Fruit fly (Drosophila melanogaster) whole organism, embryonic: ENCODE results near the gene CG1607.

ENCODE experiments used
- ATbp ChIP-seq: fragments of 200-800 bp; sonication (Bioruptor generic); optimal IDR thresholded peaks from 2 replicates; lab custom pipeline; 2017; ENCODE audit warnings: missing biosample characterization, mild to moderate bottlenecking, missing genetic modification characterization, missing genetic modification reagents
- BEAF-32 ChIP-seq: fragments of 200-800 bp; sonication (Bioruptor generic); optimal IDR thresholded peaks from 3 replicates; lab custom pipeline; 2017; ENCODE audit warnings: missing biosample characterization, missing genetic modification characterization, mild to moderate bottlenecking, moderate library complexity, missing genetic modification reagents
- Bdp1 ChIP-seq: fragments of 200-800 bp; sonication (Bioruptor generic); optimal IDR thresholded peaks from 3 replicates; lab custom pipeline; 2016; ENCODE audit warnings: missing biosample characterization, missing genetic modification characterization
- CG10959 ChIP-seq: fragments of 200-800 bp; sonication (Bioruptor generic); IDR thresholded peaks from 2 replicates; pipeline ENCODE4 v1.3.6; 2022; ENCODE audit warnings: missing biosample characterization, missing genetic modification characterization
- CG11695 ChIP-seq: fragments of 200-800 bp; sonication (Bioruptor generic); IDR thresholded peaks from 3 replicates; pipeline ENCODE4 v1.3.6; 2022; ENCODE audit warnings: missing biosample characterization, missing genetic modification characterization
- CG12071 ChIP-seq: fragments of 200-800 bp; sonication (Bioruptor generic); optimal IDR thresholded peaks from 3 replicates; lab custom pipeline; 2018; ENCODE audit warnings: missing biosample characterization, mild to moderate bottlenecking, missing genetic modification characterization
- CG12659 ChIP-seq: fragments of 200-800 bp; sonication (Bioruptor generic); optimal IDR thresholded peaks from 3 replicates; lab custom pipeline; 2017; ENCODE audit warnings: mild to moderate bottlenecking, missing biosample characterization, missing genetic modification reagents, missing genetic modification characterization
- CG17568 ChIP-seq: fragments of 200-800 bp; sonication (Bioruptor generic); optimal IDR thresholded peaks from 2 replicates; lab custom pipeline; 2018; ENCODE audit warnings: missing biosample characterization, mild to moderate bottlenecking, missing genetic modification characterization, moderate library complexity
- CG17802 ChIP-seq: fragments of 200-800 bp; sonication (Bioruptor generic); optimal IDR thresholded peaks from 2 replicates; lab custom pipeline; 2018; ENCODE audit warnings: missing biosample characterization, mild to moderate bottlenecking, missing genetic modification characterization, moderate library complexity
- CG2889 ChIP-seq: fragments of 200-800 bp; sonication (Bioruptor generic); IDR thresholded peaks from 3 replicates; pipeline ENCODE4 v1.3.6; 2022; ENCODE audit warnings: missing biosample characterization, missing genetic modification characterization
- CG34422 ChIP-seq: fragments of 200-800 bp; sonication (Bioruptor generic); IDR thresholded peaks from 3 replicates; pipeline ENCODE4 v1.3.6; 2022; ENCODE audit warnings: missing biosample characterization, missing genetic modification characterization
- CG3995 ChIP-seq: fragments of 200-800 bp; sonication (Bioruptor generic); optimal IDR thresholded peaks from 3 replicates; lab custom pipeline; 2016; ENCODE audit warnings: missing biosample characterization, missing genetic modification characterization
- CG4424 ChIP-seq: fragments of 200-800 bp; sonication (Bioruptor generic); optimal IDR thresholded peaks from 3 replicates; lab custom pipeline; 2016; ENCODE audit warnings: missing biosample characterization, missing genetic modification characterization
- E2f1 ChIP-seq: fragments of 200-800 bp; sonication (Bioruptor generic); IDR thresholded peaks from 2 replicates; pipeline ENCODE4 v1.3.6; 2022; ENCODE audit warnings: missing biosample characterization, missing genetic modification characterization
- Fer2 ChIP-seq: fragments of 200-800 bp; sonication (Bioruptor generic); optimal IDR thresholded peaks from 2 replicates; lab custom pipeline; 2018; ENCODE audit warnings: missing biosample characterization, mild to moderate bottlenecking, missing genetic modification characterization, moderate library complexity
- MBD-R2 ChIP-seq: fragments of 200-800 bp; sonication (Bioruptor generic); IDR thresholded peaks from 2 replicates; pipeline ENCODE4 v1.3.6; 2022; ENCODE audit warnings: missing biosample characterization, missing genetic modification characterization
- Nf-YC ChIP-seq: fragments of 200-800 bp; optimal IDR thresholded peaks from 3 replicates; lab custom pipeline; 2019; ENCODE audit warnings: missing biosample characterization, mild to moderate bottlenecking, missing genetic modification characterization, moderate library complexity
- Oaz ChIP-seq: fragments of 200-800 bp; sonication (Bioruptor generic); IDR thresholded peaks from 2 replicates; pipeline ENCODE4 v1.3.6; 2022; ENCODE audit warnings: missing biosample characterization, missing genetic modification characterization
- Opbp ChIP-seq: fragments of 200-800 bp; sonication (Bioruptor generic); IDR thresholded peaks from 3 replicates; pipeline ENCODE4 v1.3.6; 2022; ENCODE audit warnings: missing biosample characterization, missing genetic modification characterization; ENCODE audit not compliant: partially characterized antibody
- Pdp1 ChIP-seq, 2 experiments: fragments of 200-800 bp; sonication (Bioruptor generic); optimal IDR thresholded peaks; 3 replicates each; lab custom pipeline; 2016; ENCODE audit warnings: missing biosample characterization in 2 of 2, missing genetic modification characterization in 2 of 2, mild to moderate bottlenecking in 1 of 2, moderate library complexity in 1 of 2
- Rfx ChIP-seq: fragments of 200-800 bp; sonication (Bioruptor generic); IDR thresholded peaks from 2 replicates; pipeline ENCODE4 v1.3.6; 2022; ENCODE audit warnings: missing biosample characterization, missing genetic modification characterization
- Sox100B ChIP-seq: fragments of 200-800 bp; sonication (Bioruptor generic); optimal IDR thresholded peaks from 3 replicates; lab custom pipeline; 2018; ENCODE audit warnings: missing biosample characterization, mild to moderate bottlenecking, missing genetic modification characterization
- Spps ChIP-seq: fragments of 200-800 bp; sonication (Bioruptor generic); optimal IDR thresholded peaks from 2 replicates; lab custom pipeline; 2018; ENCODE audit warnings: missing biosample characterization, mild to moderate bottlenecking, missing genetic modification characterization
- Stat92E ChIP-seq, 3 experiments: fragments of >200 bp in 2 of 3; fragments of 200-800 bp in 1 of 3; sonication (Bioruptor generic) in 1 of 3; optimal IDR thresholded peaks; 2 replicates each; lab custom pipeline; 2017 to 2019; ENCODE audit warnings: missing biosample characterization in 3 of 3, missing genetic modification characterization in 3 of 3, mild to moderate bottlenecking in 1 of 3, moderate library complexity in 1 of 3
- Trl ChIP-seq, 3 experiments: fragments of >200 bp in 2 of 3; fragments of 200-800 bp in 1 of 3; sonication (Bioruptor generic) in 1 of 3; optimal IDR thresholded peaks; 2 replicates in 1 of 3; 3 replicates in 2 of 3; lab custom pipeline; 2016 to 2017; ENCODE audit warnings: missing biosample characterization in 1 of 3, missing genetic modification characterization in 1 of 3
- ato ChIP-seq: fragments of 200-800 bp; sonication (Bioruptor generic); IDR thresholded peaks from 2 replicates; pipeline ENCODE4 v1.3.6; 2022; ENCODE audit warnings: missing biosample characterization, missing genetic modification characterization; ENCODE audit not compliant: partially characterized antibody
- bbx ChIP-seq: fragments of 200-800 bp; sonication (Bioruptor generic); IDR thresholded peaks from 2 replicates; pipeline ENCODE4 v1.3.6; 2022; ENCODE audit warnings: missing biosample characterization, missing genetic modification characterization; ENCODE audit not compliant: partially characterized antibody
- cg ChIP-seq: fragments of 200-800 bp; sonication (Bioruptor generic); optimal IDR thresholded peaks from 3 replicates; lab custom pipeline; 2019; ENCODE audit warnings: missing biosample characterization, mild to moderate bottlenecking, missing genetic modification characterization, moderate library complexity
- dpn ChIP-seq, 2 experiments: fragments of 200-800 bp; sonication (Bioruptor generic); optimal IDR thresholded peaks; 3 replicates each; lab custom pipeline; 2016; ENCODE audit warnings: missing biosample characterization in 2 of 2, missing genetic modification characterization in 2 of 2
- ewg ChIP-seq: fragments of 200-800 bp; sonication (Bioruptor generic); optimal IDR thresholded peaks from 3 replicates; lab custom pipeline; 2017; ENCODE audit warnings: mild to moderate bottlenecking, missing biosample characterization, missing genetic modification reagents, missing genetic modification characterization
- fd96Cb ChIP-seq: fragments of 200-800 bp; sonication (Bioruptor generic); optimal IDR thresholded peaks from 2 replicates; lab custom pipeline; 2018; ENCODE audit warnings: missing biosample characterization, mild to moderate bottlenecking, missing genetic modification characterization, moderate library complexity
- hkb ChIP-seq, 2 experiments: fragments of 200-800 bp in 1 of 2; fragments of >200 bp in 1 of 2; sonication (Bioruptor generic) in 1 of 2; IDR thresholded peaks in 1 of 2; optimal IDR thresholded peaks in 1 of 2; 2 replicates each; pipeline versions ENCODE4 v1.3.6 to Lab custom; 2017 to 2022; ENCODE audit warnings: missing biosample characterization in 1 of 2, missing genetic modification characterization in 1 of 2
- kah ChIP-seq: fragments of 200-800 bp; sonication (Bioruptor generic); optimal IDR thresholded peaks from 2 replicates; lab custom pipeline; 2018; ENCODE audit warnings: missing biosample characterization, mild to moderate bottlenecking, missing genetic modification characterization
- lov ChIP-seq, 2 experiments: fragments of 200-800 bp in 1 of 2; fragments of >200 bp in 1 of 2; sonication (Bioruptor generic) in 1 of 2; IDR thresholded peaks in 1 of 2; optimal IDR thresholded peaks in 1 of 2; 2 replicates in 1 of 2; 3 replicates in 1 of 2; pipeline versions ENCODE4 v1.3.6 to Lab custom; 2017 to 2022; ENCODE audit warnings: missing biosample characterization in 1 of 2, missing genetic modification characterization in 1 of 2
- nom ChIP-seq: fragments of 200-800 bp; sonication (Bioruptor generic); optimal IDR thresholded peaks from 2 replicates; lab custom pipeline; 2017; ENCODE audit warnings: missing biosample characterization, missing genetic modification characterization, mild to moderate bottlenecking, moderate library complexity, missing genetic modification reagents
- p53 ChIP-seq: fragments of 200-800 bp; sonication (Bioruptor generic); optimal IDR thresholded peaks from 2 replicates; lab custom pipeline; 2016; ENCODE audit warnings: missing biosample characterization, missing genetic modification characterization
- peb ChIP-seq: fragments of 200-800 bp; sonication (Bioruptor generic); IDR thresholded peaks from 2 replicates; pipeline ENCODE4 v1.3.6; 2022; ENCODE audit warnings: missing biosample characterization, missing genetic modification characterization
- sna ChIP-seq: fragments of 200-800 bp; sonication (Bioruptor generic); IDR thresholded peaks from 2 replicates; pipeline ENCODE4 v1.3.6; 2022; ENCODE audit warnings: missing biosample characterization, missing genetic modification characterization; ENCODE audit not compliant: partially characterized antibody
- trem ChIP-seq: fragments of 200-800 bp; optimal IDR thresholded peaks from 3 replicates; lab custom pipeline; 2019; ENCODE audit warnings: missing biosample characterization, mild to moderate bottlenecking, missing genetic modification characterization, moderate library complexity
- unc-4 ChIP-seq: fragments of 200-800 bp; sonication (Bioruptor generic); IDR thresholded peaks from 2 replicates; pipeline ENCODE4 v1.3.6; 2022; ENCODE audit warnings: missing biosample characterization, missing genetic modification characterization; ENCODE audit not compliant: partially characterized antibody
- unpg ChIP-seq: fragments of 200-800 bp; sonication (Bioruptor generic); optimal IDR thresholded peaks from 3 replicates; lab custom pipeline; 2018; ENCODE audit warnings: missing biosample characterization, mild to moderate bottlenecking, missing genetic modification characterization, moderate library complexity
- zf30C ChIP-seq: fragments of 200-800 bp; sonication (Bioruptor generic); optimal IDR thresholded peaks from 3 replicates; lab custom pipeline; 2018; ENCODE audit warnings: missing biosample characterization, mild to moderate bottlenecking, missing genetic modification characterization

The CG1607 gene

dm6 chr3R:31404499-31405276 is 22.8 kb downstream of the CG1607 start, which contains the start of gene Gprk2 (continued):
- peak; percentile 100 for TF ChIP-seq Oaz (GFP tag; lab: Robert Waterston, UW)
- TF ChIP-seq kah (GFP tag; lab: Kevin White, UChicago), result peak; percentile 99
- peak; percentile 100 for TF ChIP-seq ewg (GFP tag; lab: Kevin White, UChicago)
- peak; percentile 100 for TF ChIP-seq Rfx
- TF ChIP-seq CG10959 (GFP tag; lab: Robert Waterston, UW), result peak; percentile 99
- TF ChIP-seq unpg (GFP tag; lab: Kevin White, UChicago), result peak; percentile 100
- peak; percentile 88 for TF ChIP-seq Nf-YC (tag; lab: Kevin White, UChicago)
- TF ChIP-seq hkb (optimal IDR thresholded peaks at IDR 0.05; lab: Kevin White, UChicago), result peak; percentile 40
- peak; percentile 100 for TF ChIP-seq hkb (GFP tag; IDR thresholded peaks at IDR 0.05; lab: Robert Waterston, UW)
- TF ChIP-seq dpn (GFP tag; optimal IDR thresholded peaks at IDR 0.05; lab: Kevin White, UChicago), result peak; percentile 100
- peak; percentile 97 for TF ChIP-seq Bdp1 (GFP tag; lab: Kevin White, UChicago)
- TF ChIP-seq CG34422 (GFP tag; lab: Robert Waterston, UW), result peak; percentile 100
- TF ChIP-seq CG12659 (GFP tag; lab: Kevin White, UChicago), result peak; percentile 100
- TF ChIP-seq zf30C, result no peak

- TF ChIP-seq lov (optimal IDR thresholded peaks at IDR 0.05; lab: Kevin White, UChicago) (no peak), lov (GFP tag; IDR thresholded peaks at IDR 0.05; lab: Robert Waterston, UW) (no peak), CG4424 (GFP tag; lab: Kevin White, UChicago) (no peak), ATbp (GFP tag; lab: Kevin White, UChicago) (peak; percentile 10), sna (GFP tag; lab: Robert Waterston, UW) (0 out of 2 replicates have a peak, but pooled peaks have one; percentile 27), CG17568 (GFP tag; lab: Kevin White, UChicago) (peak; percentile 35), nom (GFP tag; lab: Kevin White, UChicago) (peak; percentile 29), MBD-R2 (GFP tag; lab: Robert Waterston, UW) (0 out of 2 replicates have a peak, but pooled peaks have one; percentile 18), CG12071 (GFP tag; lab: Kevin White, UChicago) (peak; percentile 3), CG17802 (no peak), p53 (no peak), trem (tag; lab: Kevin White, UChicago) (no peak), bbx (GFP tag; lab: Robert Waterston, UW) (peak; percentile 41), CG2889 (GFP tag; lab: Robert Waterston, UW) (no peak), unc-4 (peak; percentile 31; the same call in 1 of the 2 replicates), Fer2 (tag; lab: Kevin White, UChicago) (no peak), BEAF-32 (GFP tag; lab: Kevin White, UChicago) (no peak), Opbp (GFP tag; lab: Robert Waterston, UW) (peak; percentile 49; the same call in 1 of the 3 replicates), peb (no peak), fd96Cb (tag; lab: Kevin White, UChicago) (no peak), Sox100B (GFP tag; lab: Kevin White, UChicago) (no peak), Pdp1 (GFP tag; optimal IDR thresholded peaks at IDR 0.05; lab: Kevin White, UChicago) (no peak), ato (no peak), CG11695 (GFP tag; lab: Robert Waterston, UW) (0 out of 3 replicates have a peak, but pooled peaks have one; percentile 30), CG3995 (GFP tag; lab: Kevin White, UChicago) (peak; percentile 63), Spps (tag; lab: Kevin White, UChicago) (peak; percentile 14), Trl (optimal IDR thresholded peaks at IDR 0.05; lab: Kevin White, UChicago) (peak in 1 of 2 experiments; percentile 54), Trl (GFP tag; optimal IDR thresholded peaks at IDR 0.05; lab: Kevin White, UChicago) (no peak), cg (GFP tag; lab: Kevin White, UChicago) (peak; percentile 99), Stat92E (GFP tag; optimal IDR thresholded peaks at IDR 0.05; lab: Kevin White, UChicago) (peak in 1 of 3 experiments; percentile 39), E2f1 (no peak)
Measured at dm6 chr3R:31405277-31406207, 23.6 kb downstream of the CG1607 start, which contains the start of gene PNPase. PNPase (minus strand) TSS chr3R:31405452.
